Fruit fly (Drosophila melanogaster): ENCODE data around the gene Ncoa6.

dm6 chr2L:5278309-5279130, 48.0 kb downstream of the Ncoa6 start, which contains the start of the genes Nin and Bub1:
- TF ChIP-seq EcR (GFP tag; optimal IDR thresholded peaks at IDR 0.05) = no peak
- TF ChIP-seq pan (optimal IDR thresholded peaks at IDR 0.05) = no peak
- TF ChIP-seq usp (GFP tag; optimal IDR thresholded peaks at IDR 0.05) = no peak
- no peak for TF ChIP-seq psq (optimal IDR thresholded peaks at IDR 0.05)
- TF ChIP-seq CG8478 (optimal IDR thresholded peaks at IDR 0.05) = no peak
- TF ChIP-seq Dll (optimal IDR thresholded peaks at IDR 0.05) = no peak
